Worm (Caenorhabditis elegans) whole organism, L2 larva: ENCODE measurements around the gene ZC443.7.

Source experiments
- ZK546.5 ChIP-seq: sonication (generic microtip); optimal IDR thresholded peaks from 2 replicates; lab custom pipeline; 2017; ENCODE audit warnings: missing biosample characterization, missing genetic modification characterization
- nhr-12 ChIP-seq: fragments of 150-350 bp; optimal IDR thresholded peaks from 2 replicates; lab custom pipeline; 2014; ENCODE audit warnings: missing biosample characterization, missing genetic modification characterization
- unc-55 ChIP-seq: fragments of 150-350 bp; sonication (generic microtip); optimal IDR thresholded peaks from 3 replicates; lab custom pipeline; 2014; ENCODE audit warnings: missing biosample characterization, missing genetic modification reagents, missing genetic modification characterization

- TF ChIP-seq nhr-12 (tag; lab: Kevin White, UChicago) = no peak
- no peak for TF ChIP-seq ZK546.5
- TF ChIP-seq unc-55 = no peak
These were observed 39.0 kb downstream of the ZC443.7 start, which contains the start of gene C44H9.6 for ce11 chrV:12845247-12845646.
